Worm (Caenorhabditis elegans) whole organism, L2 larva: ENCODE results near the gene cyp-33C1.

Experiments
- egl-27 ChIP-seq: sonication (generic microtip); optimal IDR thresholded peaks from 3 replicates; lab custom pipeline; 2017; ENCODE audit warnings: missing biosample characterization, missing genetic modification reagents, missing genetic modification characterization
- elt-1 ChIP-seq: fragments of 150-350 bp; optimal IDR thresholded peaks from 2 replicates; lab custom pipeline; 2014; ENCODE audit warnings: missing biosample characterization, missing genetic modification characterization
- fos-1 ChIP-seq: fragments of 150-350 bp; optimal IDR thresholded peaks from 2 replicates; lab custom pipeline; 2014; ENCODE audit warnings: missing biosample characterization, missing genetic modification characterization
- lin-39 ChIP-seq: fragments of 150-350 bp; optimal IDR thresholded peaks from 2 replicates; lab custom pipeline; 2014; ENCODE audit warnings: missing biosample characterization, missing genetic modification reagents, missing genetic modification characterization
- mab-5 ChIP-seq: fragments of 150-350 bp; optimal IDR thresholded peaks from 2 replicates; lab custom pipeline; 2014; ENCODE audit warnings: missing biosample characterization, missing genetic modification characterization
- mdl-1 ChIP-seq, 2 experiments: fragments of 150-350 bp in 1 of 2; sonication (generic microtip) in 1 of 2; optimal IDR thresholded peaks; 2 replicates each; lab custom pipeline; 2017; ENCODE audit warnings: missing biosample characterization in 2 of 2, missing genetic modification characterization in 2 of 2
- nhr-12 ChIP-seq: fragments of 150-350 bp; optimal IDR thresholded peaks from 2 replicates; lab custom pipeline; 2014; ENCODE audit warnings: missing biosample characterization, missing genetic modification characterization
- nhr-237 ChIP-seq: fragments of 150-350 bp; optimal IDR thresholded peaks from 2 replicates; lab custom pipeline; 2014; ENCODE audit warnings: missing biosample characterization, missing genetic modification characterization
- peb-1 ChIP-seq: fragments of 150-350 bp; optimal IDR thresholded peaks from 2 replicates; lab custom pipeline; 2014; ENCODE audit warnings: missing biosample characterization, missing genetic modification characterization
- sma-9 ChIP-seq, 2 experiments: fragments of 150-350 bp in 1 of 2; sonication (generic microtip) in 1 of 2; optimal IDR thresholded peaks; 2 replicates each; lab custom pipeline; 2014 to 2016; ENCODE audit warnings: missing genetic modification characterization in 2 of 2, mild to moderate bottlenecking in 1 of 2, missing biosample characterization in 1 of 2, missing compliant biosample characterization in 1 of 2, missing genetic modification reagents in 1 of 2, moderate library complexity in 1 of 2
- snpc-4 ChIP-seq: fragments of 150-350 bp; optimal IDR thresholded peaks from 2 replicates; lab custom pipeline; 2014; ENCODE audit warnings: missing biosample characterization, missing genetic modification characterization
- ztf-11 ChIP-seq: sonication (generic microtip); optimal IDR thresholded peaks from 2 replicates; lab custom pipeline; 2017; ENCODE audit warnings: missing biosample characterization, missing genetic modification characterization

- no peak for TF ChIP-seq ztf-11
- no peak for TF ChIP-seq lin-39 (tag; lab: Kevin White, UChicago)
- no peak for TF ChIP-seq fos-1 (tag; lab: Kevin White, UChicago)
- TF ChIP-seq elt-1 (tag; lab: Kevin White, UChicago) = no peak
- TF ChIP-seq sma-9 (GFP tag; optimal IDR thresholded peaks at IDR 0.05; lab: Kevin White, UChicago) = no peak
- no peak for TF ChIP-seq sma-9 (tag; optimal IDR thresholded peaks at IDR 0.05; lab: Kevin White, UChicago)
- TF ChIP-seq peb-1 (tag; lab: Kevin White, UChicago) = no peak
- no peak for TF ChIP-seq mab-5 (tag; lab: Kevin White, UChicago)
- TF ChIP-seq mdl-1 (tag; optimal IDR thresholded peaks at IDR 0.05; lab: Kevin White, UChicago) = no peak
- no peak for TF ChIP-seq nhr-12 (tag; lab: Kevin White, UChicago)
- TF ChIP-seq snpc-4 (tag; lab: Kevin White, UChicago) = no peak
- TF ChIP-seq nhr-237 (tag; lab: Kevin White, UChicago) = no peak
- no peak for TF ChIP-seq egl-27
Measured at ce11 chrV:2151458-2151857, 27.9 kb upstream of the cyp-33C1 start, which contains the start of gene srbc-24.
